Fruit fly (Drosophila melanogaster) whole organism, embryonic: Measurements from ENCODE around the gene Eip75B.

Experiments used
- Abd-B ChIP-seq: fragments of 200-800 bp; sonication (Bioruptor generic); optimal IDR thresholded peaks from 2 replicates; lab custom pipeline; 2018; ENCODE audit warnings: missing biosample characterization, mild to moderate bottlenecking, missing genetic modification characterization, moderate library complexity
- BtbVII ChIP-seq: fragments of 200-800 bp; sonication (Bioruptor generic); optimal IDR thresholded peaks from 3 replicates; lab custom pipeline; 2017; ENCODE audit warnings: missing biosample characterization, mild to moderate bottlenecking, missing genetic modification characterization
- CG10462 ChIP-seq: fragments of 200-800 bp; sonication (Bioruptor generic); optimal IDR thresholded peaks from 2 replicates; lab custom pipeline; 2016; ENCODE audit warnings: missing biosample characterization, missing genetic modification characterization
- CG11696 ChIP-seq: fragments of 200-800 bp; sonication (Bioruptor generic); IDR thresholded peaks from 2 replicates; pipeline ENCODE4 v1.3.6; 2022; ENCODE audit warnings: missing biosample characterization, missing genetic modification characterization
- CG14014 ChIP-seq: fragments of 200-800 bp; sonication (Bioruptor generic); IDR thresholded peaks from 2 replicates; pipeline ENCODE4 v1.3.6; 2022; ENCODE audit warnings: missing biosample characterization, missing genetic modification characterization
- CG14860 ChIP-seq: fragments of 200-800 bp; sonication (Bioruptor generic); IDR thresholded peaks from 3 replicates; pipeline ENCODE4 v1.3.6; 2022; ENCODE audit warnings: missing biosample characterization, missing genetic modification characterization; ENCODE audit not compliant: partially characterized antibody
- CG18262 ChIP-seq: fragments of 200-800 bp; optimal IDR thresholded peaks from 3 replicates; lab custom pipeline; 2019; ENCODE audit warnings: missing biosample characterization, mild to moderate bottlenecking, missing genetic modification characterization, moderate library complexity
- CG3995 ChIP-seq: fragments of 200-800 bp; sonication (Bioruptor generic); optimal IDR thresholded peaks from 3 replicates; lab custom pipeline; 2016; ENCODE audit warnings: missing biosample characterization, missing genetic modification characterization
- Drgx ChIP-seq: fragments of 200-800 bp; sonication (Bioruptor generic); IDR thresholded peaks from 2 replicates; pipeline ENCODE4 v1.3.6; 2022; ENCODE audit warnings: missing biosample characterization, missing genetic modification characterization
- Ets65A ChIP-seq: fragments of 200-800 bp; sonication (Bioruptor generic); peaks from one replicate; lab custom pipeline; 2016; ENCODE audit warnings: missing biosample characterization, missing genetic modification characterization
- dan ChIP-seq: fragments of 200-800 bp; sonication (Bioruptor generic); IDR thresholded peaks from 2 replicates; pipeline ENCODE4 v1.3.6; 2022; ENCODE audit warnings: missing biosample characterization, missing genetic modification characterization
- kah ChIP-seq: fragments of 200-800 bp; sonication (Bioruptor generic); optimal IDR thresholded peaks from 2 replicates; lab custom pipeline; 2018; ENCODE audit warnings: missing biosample characterization, mild to moderate bottlenecking, missing genetic modification characterization
- sqz ChIP-seq: fragments of 200-800 bp; sonication (Bioruptor generic); optimal IDR thresholded peaks from 3 replicates; lab custom pipeline; 2018; ENCODE audit warnings: missing biosample characterization, mild to moderate bottlenecking, missing genetic modification characterization

DNA sequence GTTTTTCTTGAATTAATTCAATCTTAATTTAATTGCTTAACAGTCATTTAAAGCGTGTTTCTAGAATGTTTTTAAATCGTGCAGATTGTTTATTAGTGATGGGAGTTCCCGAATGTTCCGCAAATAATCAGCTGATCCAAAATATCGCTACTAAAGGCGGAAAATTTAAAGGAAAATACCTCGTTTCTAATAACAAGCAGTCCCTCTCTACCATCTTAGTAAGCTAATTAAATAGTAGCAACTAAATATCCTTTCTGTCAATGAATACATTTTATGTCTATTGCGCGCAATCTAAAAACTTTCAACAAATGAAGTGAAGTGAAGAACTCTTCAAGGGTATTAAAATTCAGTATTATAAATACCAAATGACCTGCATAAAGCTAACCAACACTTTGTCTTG lies 152.0 kb downstream of the Eip75B start, which contains the start of gene CG5290:
- TF ChIP-seq CG14014 (GFP tag; lab: Robert Waterston, UW) (no peak), CG3995 (GFP tag; lab: Kevin White, UChicago) (peak; percentile 88), Drgx (no peak), sqz (GFP tag; lab: Kevin White, UChicago) (no peak), CG11696 (GFP tag; lab: Robert Waterston, UW) (no peak), CG18262 (tag; lab: Kevin White, UChicago) (no peak), kah (no peak), CG14860 (GFP tag; lab: Robert Waterston, UW) (peak; percentile 18; the same call in 1 of the 3 replicates), CG10462 (GFP tag; lab: Kevin White, UChicago) (no peak), BtbVII (GFP tag; lab: Kevin White, UChicago) (no peak), dan (GFP tag; lab: Robert Waterston, UW) (no peak), Ets65A (GFP tag; lab: Kevin White, UChicago) (peak; percentile 71), Abd-B (no peak)
